Fruit fly (Drosophila melanogaster) whole organism, embryonic: Measurements from ENCODE around the gene CG33669.

ENCODE experiments used
- BEAF-32 ChIP-seq: fragments of 200-800 bp; sonication (Bioruptor generic); optimal IDR thresholded peaks from 3 replicates; lab custom pipeline; 2017; ENCODE audit warnings: missing biosample characterization, missing genetic modification characterization, mild to moderate bottlenecking, moderate library complexity, missing genetic modification reagents
- CG10209 ChIP-seq: fragments of 200-800 bp; sonication (Bioruptor generic); optimal IDR thresholded peaks from 3 replicates; lab custom pipeline; 2017; ENCODE audit warnings: missing biosample characterization, mild to moderate bottlenecking, missing genetic modification characterization, missing genetic modification reagents
- CG10431 ChIP-seq: fragments of 200-800 bp; sonication (Bioruptor generic); optimal IDR thresholded peaks from 3 replicates; lab custom pipeline; 2018; ENCODE audit warnings: missing biosample characterization, mild to moderate bottlenecking, missing genetic modification characterization
- CG11247 ChIP-seq: fragments of 200-800 bp; sonication (Bioruptor generic); IDR thresholded peaks from 2 replicates; pipeline ENCODE4 v1.3.6; 2022; ENCODE audit warnings: missing biosample characterization, missing genetic modification characterization
- CG12071 ChIP-seq: fragments of 200-800 bp; sonication (Bioruptor generic); optimal IDR thresholded peaks from 3 replicates; lab custom pipeline; 2018; ENCODE audit warnings: missing biosample characterization, mild to moderate bottlenecking, missing genetic modification characterization
- CG12219 ChIP-seq: fragments of 200-800 bp; sonication (Bioruptor generic); optimal IDR thresholded peaks from 3 replicates; lab custom pipeline; 2018; ENCODE audit warnings: missing biosample characterization, mild to moderate bottlenecking, missing genetic modification characterization
- CG12236 ChIP-seq: fragments of 200-800 bp; sonication (Bioruptor generic); optimal IDR thresholded peaks from 2 replicates; lab custom pipeline; 2016; ENCODE audit warnings: missing biosample characterization, missing genetic modification characterization
- CG12391 ChIP-seq: fragments of 200-800 bp; sonication (Bioruptor generic); optimal IDR thresholded peaks from 3 replicates; lab custom pipeline; 2018; ENCODE audit warnings: missing biosample characterization, mild to moderate bottlenecking, missing genetic modification characterization, moderate library complexity
- CG15601 ChIP-seq: fragments of 200-800 bp; sonication (Bioruptor generic); optimal IDR thresholded peaks from 3 replicates; lab custom pipeline; 2019; ENCODE audit warnings: missing biosample characterization, mild to moderate bottlenecking, missing genetic modification characterization, moderate library complexity
- CG15696 ChIP-seq: fragments of 200-800 bp; sonication (Bioruptor generic); optimal IDR thresholded peaks from 2 replicates; lab custom pipeline; 2019; ENCODE audit warnings: missing biosample characterization, mild to moderate bottlenecking, missing genetic modification characterization, moderate library complexity
- CG17359 ChIP-seq: fragments of 200-800 bp; sonication (Bioruptor generic); optimal IDR thresholded peaks from 3 replicates; lab custom pipeline; 2018; ENCODE audit warnings: missing biosample characterization, mild to moderate bottlenecking, missing genetic modification characterization, moderate library complexity
- CG5180 ChIP-seq: fragments of 200-800 bp; sonication (Bioruptor generic); optimal IDR thresholded peaks from 3 replicates; lab custom pipeline; 2017; ENCODE audit warnings: missing biosample characterization, missing genetic modification characterization, mild to moderate bottlenecking, moderate library complexity, missing genetic modification reagents
- CG5245 ChIP-seq: fragments of 200-800 bp; sonication (Bioruptor generic); optimal IDR thresholded peaks from 3 replicates; lab custom pipeline; 2016; ENCODE audit warnings: missing biosample characterization, missing genetic modification characterization
- CG7372 ChIP-seq: fragments of 200-800 bp; sonication (Bioruptor generic); IDR thresholded peaks from 2 replicates; pipeline ENCODE4 v1.3.6; 2022; ENCODE audit warnings: missing biosample characterization, missing genetic modification characterization
- CG7745 ChIP-seq: fragments of 200-800 bp; sonication (Bioruptor generic); optimal IDR thresholded peaks from 2 replicates; lab custom pipeline; 2018; ENCODE audit warnings: missing biosample characterization, mild to moderate bottlenecking, missing genetic modification characterization, moderate library complexity
- CG7928 ChIP-seq: fragments of 200-800 bp; sonication (Bioruptor generic); optimal IDR thresholded peaks from 2 replicates; lab custom pipeline; 2017; ENCODE audit warnings: missing biosample characterization, mild to moderate bottlenecking, missing genetic modification characterization
- CG7987 ChIP-seq: fragments of 200-800 bp; sonication (Bioruptor generic); optimal IDR thresholded peaks from 2 replicates; lab custom pipeline; 2018; ENCODE audit warnings: missing biosample characterization, mild to moderate bottlenecking, missing genetic modification characterization, moderate library complexity
- CG9609 ChIP-seq: fragments of 200-800 bp; sonication (Bioruptor generic); optimal IDR thresholded peaks from 3 replicates; lab custom pipeline; 2016; ENCODE audit warnings: missing biosample characterization, missing genetic modification characterization
- CG9797 ChIP-seq: fragments of 200-800 bp; sonication (Bioruptor generic); optimal IDR thresholded peaks from 3 replicates; lab custom pipeline; 2018; ENCODE audit warnings: missing biosample characterization, mild to moderate bottlenecking, missing genetic modification characterization
- CG9817 ChIP-seq: fragments of 200-800 bp; sonication (Bioruptor generic); optimal IDR thresholded peaks from 2 replicates; lab custom pipeline; 2018; ENCODE audit warnings: missing biosample characterization, mild to moderate bottlenecking, missing genetic modification characterization, moderate library complexity
- CG9932 ChIP-seq: fragments of 200-800 bp; sonication (Bioruptor generic); IDR thresholded peaks from 2 replicates; pipeline ENCODE4 v1.3.6; 2022; ENCODE audit warnings: missing biosample characterization, missing genetic modification characterization
- CrebB ChIP-seq: fragments of 200-800 bp; sonication (Bioruptor generic); optimal IDR thresholded peaks from 3 replicates; lab custom pipeline; 2018; ENCODE audit warnings: missing biosample characterization, mild to moderate bottlenecking, missing genetic modification characterization
- Deaf1 ChIP-seq: fragments of 200-800 bp; optimal IDR thresholded peaks from 3 replicates; lab custom pipeline; 2019; ENCODE audit warnings: missing biosample characterization, mild to moderate bottlenecking, missing genetic modification characterization, moderate library complexity
- Doc2 ChIP-seq: fragments of 200-800 bp; sonication (Bioruptor generic); IDR thresholded peaks from 2 replicates; pipeline ENCODE4 v1.3.6; 2022; ENCODE audit warnings: missing biosample characterization, missing genetic modification characterization
- Dp ChIP-seq: fragments of 200-800 bp; sonication (Bioruptor generic); optimal IDR thresholded peaks from 2 replicates; lab custom pipeline; 2018; ENCODE audit warnings: missing biosample characterization, mild to moderate bottlenecking, missing genetic modification characterization, moderate library complexity
- Gsc ChIP-seq: fragments of 200-800 bp; sonication (Bioruptor generic); IDR thresholded peaks from 2 replicates; pipeline ENCODE4 v1.3.6; 2022; ENCODE audit warnings: missing biosample characterization, missing genetic modification characterization
- HLH3B ChIP-seq: fragments of 200-800 bp; sonication (Bioruptor generic); IDR thresholded peaks from 2 replicates; pipeline ENCODE4 v1.3.6; 2022; ENCODE audit warnings: missing biosample characterization, missing genetic modification characterization
- Hand ChIP-seq: fragments of 200-800 bp; sonication (Bioruptor generic); optimal IDR thresholded peaks from 2 replicates; lab custom pipeline; 2017; ENCODE audit warnings: mild to moderate bottlenecking, missing biosample characterization, missing genetic modification reagents, missing genetic modification characterization
- Hr78 ChIP-seq, 2 experiments: fragments of 200-800 bp in 1 of 2; fragments of >200 bp in 1 of 2; sonication (Bioruptor generic) in 1 of 2; optimal IDR thresholded peaks; 2 replicates each; lab custom pipeline; 2017 to 2019; ENCODE audit warnings: missing biosample characterization in 2 of 2, missing genetic modification characterization in 2 of 2, mild to moderate bottlenecking in 1 of 2, moderate library complexity in 1 of 2
- Myb ChIP-seq: fragments of 200-800 bp; sonication (Bioruptor generic); optimal IDR thresholded peaks from 2 replicates; lab custom pipeline; 2016; ENCODE audit warnings: missing biosample characterization, missing genetic modification characterization
- Sox102F ChIP-seq: fragments of 200-800 bp; sonication (Bioruptor generic); optimal IDR thresholded peaks from 2 replicates; lab custom pipeline; 2018; ENCODE audit warnings: missing biosample characterization, mild to moderate bottlenecking, missing genetic modification characterization, moderate library complexity
- Sry-δ ChIP-seq: fragments of 200-800 bp; sonication (Bioruptor generic); optimal IDR thresholded peaks from 2 replicates; lab custom pipeline; 2016; ENCODE audit warnings: missing biosample characterization, missing genetic modification characterization
- ac ChIP-seq: fragments of 200-800 bp; sonication (Bioruptor generic); optimal IDR thresholded peaks from 3 replicates; lab custom pipeline; 2017; ENCODE audit warnings: missing biosample characterization, mild to moderate bottlenecking, missing genetic modification characterization
- ap ChIP-seq: fragments of 200-800 bp; sonication (Bioruptor generic); IDR thresholded peaks from 2 replicates; pipeline ENCODE4 v1.3.6; 2022; ENCODE audit warnings: missing biosample characterization, missing genetic modification characterization
- ase ChIP-seq: fragments of 200-800 bp; sonication (Bioruptor generic); IDR thresholded peaks from 3 replicates; pipeline ENCODE4 v1.3.6; 2022; ENCODE audit warnings: missing biosample characterization, missing genetic modification characterization
- bowl ChIP-seq: fragments of 200-800 bp; sonication (Bioruptor generic); IDR thresholded peaks from 2 replicates; pipeline ENCODE4 v1.3.6; 2022; ENCODE audit warnings: missing biosample characterization, missing genetic modification characterization
- cas ChIP-seq: fragments of 200-800 bp; sonication (Bioruptor generic); IDR thresholded peaks from 2 replicates; pipeline ENCODE4 v1.3.6; 2022; ENCODE audit warnings: missing biosample characterization, missing genetic modification characterization
- chif ChIP-seq, 2 experiments: fragments of 200-800 bp; sonication (Bioruptor generic); optimal IDR thresholded peaks; 3 replicates each; lab custom pipeline; 2016; ENCODE audit warnings: missing biosample characterization in 2 of 2, missing genetic modification characterization in 2 of 2
- chinmo ChIP-seq: fragments of 200-800 bp; sonication (Bioruptor generic); IDR thresholded peaks from 4 replicates; pipeline ENCODE4 v1.3.6; 2022; ENCODE audit warnings: missing biosample characterization, missing genetic modification characterization; ENCODE audit not compliant: partially characterized antibody
- exex ChIP-seq: fragments of 200-800 bp; sonication (Bioruptor generic); optimal IDR thresholded peaks from 4 replicates; lab custom pipeline; 2018; ENCODE audit warnings: missing biosample characterization, mild to moderate bottlenecking, missing genetic modification characterization, moderate library complexity
- hkb ChIP-seq, 2 experiments: fragments of 200-800 bp in 1 of 2; fragments of >200 bp in 1 of 2; sonication (Bioruptor generic) in 1 of 2; IDR thresholded peaks in 1 of 2; optimal IDR thresholded peaks in 1 of 2; 2 replicates each; pipeline versions ENCODE4 v1.3.6 to Lab custom; 2017 to 2022; ENCODE audit warnings: missing biosample characterization in 1 of 2, missing genetic modification characterization in 1 of 2
- pros ChIP-seq: fragments of 200-800 bp; sonication (Bioruptor generic); optimal IDR thresholded peaks from 3 replicates; lab custom pipeline; 2019; ENCODE audit warnings: missing biosample characterization, mild to moderate bottlenecking, missing genetic modification characterization, moderate library complexity
- sens-2 ChIP-seq: fragments of 200-800 bp; sonication (Bioruptor generic); IDR thresholded peaks from 2 replicates; pipeline ENCODE4 v1.3.6; 2022; ENCODE audit warnings: missing biosample characterization, missing genetic modification characterization
- stwl ChIP-seq: fragments of 200-800 bp; sonication (Bioruptor generic); optimal IDR thresholded peaks from 3 replicates; lab custom pipeline; 2018; ENCODE audit warnings: missing biosample characterization, mild to moderate bottlenecking, missing genetic modification characterization, moderate library complexity
- tin ChIP-seq: fragments of 200-800 bp; sonication (Bioruptor generic); optimal IDR thresholded peaks from 3 replicates; lab custom pipeline; 2016; ENCODE audit warnings: missing biosample characterization, missing genetic modification characterization
- trh ChIP-seq: fragments of 200-800 bp; sonication (Bioruptor generic); optimal IDR thresholded peaks from 2 replicates; lab custom pipeline; 2016; ENCODE audit warnings: missing biosample characterization, missing genetic modification characterization
- usp ChIP-seq: fragments of >200 bp; optimal IDR thresholded peaks from 2 replicates; lab custom pipeline; 2017; ENCODE audit warnings: missing biosample characterization, missing genetic modification characterization
- vfl ChIP-seq: fragments of 200-800 bp; sonication (Bioruptor generic); optimal IDR thresholded peaks from 2 replicates; lab custom pipeline; 2016; ENCODE audit warnings: missing biosample characterization, missing genetic modification characterization
- wdn ChIP-seq: fragments of 200-800 bp; sonication (Bioruptor generic); IDR thresholded peaks from 2 replicates; pipeline ENCODE4 v1.3.6; 2022; ENCODE audit warnings: missing biosample characterization, missing genetic modification characterization
- zen ChIP-seq: fragments of 200-800 bp; sonication (Bioruptor generic); optimal IDR thresholded peaks from 3 replicates; lab custom pipeline; 2018; ENCODE audit warnings: missing biosample characterization, mild to moderate bottlenecking, missing genetic modification characterization, moderate library complexity

CG33669 gene

DNA sequence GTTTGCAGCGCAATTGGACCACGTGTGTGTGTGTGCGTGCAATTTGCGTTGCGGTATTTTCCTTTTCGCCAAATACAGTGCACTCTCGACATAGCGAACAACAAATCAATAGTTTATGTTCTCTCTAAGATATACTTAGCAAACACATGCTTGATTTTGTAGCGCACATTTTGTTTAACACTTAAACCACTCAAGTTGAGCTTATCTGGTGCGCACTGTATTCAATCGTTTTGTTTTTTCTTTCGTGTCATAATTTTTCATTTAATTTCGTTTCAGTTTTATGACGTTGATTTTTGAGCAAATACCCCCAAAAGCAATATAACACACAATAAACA, 33.6 kb downstream of the CG33669 start (continued):
- TF ChIP-seq CG15601 (tag; lab: Kevin White, UChicago) (peak; percentile 4), Myb (peak; percentile 66), CG12236 (GFP tag; lab: Kevin White, UChicago) (peak; percentile 61), CG17359 (tag; lab: Kevin White, UChicago) (peak; percentile 87), trh (GFP tag; lab: Kevin White, UChicago) (peak; percentile 34), HLH3B (GFP tag; lab: Robert Waterston, UW) (peak; percentile 87), pros (GFP tag; lab: Kevin White, UChicago) (no peak), CG9817 (tag; lab: Kevin White, UChicago) (peak; percentile 92), CG11247 (peak; percentile 88), chinmo (GFP tag; lab: Robert Waterston, UW) (no peak), CG15696 (tag; lab: Kevin White, UChicago) (peak; percentile 51), Gsc (GFP tag; lab: Robert Waterston, UW) (no peak), exex (tag; lab: Kevin White, UChicago) (peak; percentile 60), wdn (GFP tag; lab: Robert Waterston, UW) (peak; percentile 91), Deaf1 (tag; lab: Kevin White, UChicago) (peak; percentile 53), CG5245 (GFP tag; lab: Kevin White, UChicago) (peak; percentile 72), ap (GFP tag; lab: Robert Waterston, UW) (peak; percentile 81), CG12219 (GFP tag; lab: Kevin White, UChicago) (peak; percentile 84), cas (GFP tag; lab: Robert Waterston, UW) (peak; percentile 85), zen (tag; lab: Kevin White, UChicago) (peak; percentile 71), CG10209 (GFP tag; lab: Kevin White, UChicago) (peak; percentile 82), CG5180 (GFP tag; lab: Kevin White, UChicago) (peak; percentile 50), CG7372 (peak; percentile 84), usp (GFP tag; lab: Kevin White, UChicago) (no peak), BEAF-32 (GFP tag; lab: Kevin White, UChicago) (no peak), Hr78 (GFP tag; optimal IDR thresholded peaks at IDR 0.05; lab: Kevin White, UChicago) (no peak), hkb (optimal IDR thresholded peaks at IDR 0.05; lab: Kevin White, UChicago) (no peak), hkb (GFP tag; IDR thresholded peaks at IDR 0.05; lab: Robert Waterston, UW) (peak; percentile 89), Hand (GFP tag; lab: Kevin White, UChicago) (peak; percentile 83), CG7987 (peak; percentile 40), stwl (tag; lab: Kevin White, UChicago) (no peak), CG9932 (GFP tag; lab: Robert Waterston, UW) (peak; percentile 95), Sox102F (GFP tag; lab: Kevin White, UChicago) (peak; percentile 88), vfl (GFP tag; lab: Kevin White, UChicago) (peak; percentile 81), CrebB (tag; lab: Kevin White, UChicago) (peak; percentile 72), ase (GFP tag; lab: Robert Waterston, UW) (peak; percentile 84), CG9609 (peak; percentile 78), CG7745 (tag; lab: Kevin White, UChicago) (no peak), sens-2 (GFP tag; lab: Robert Waterston, UW) (peak; percentile 66), Sry-δ (peak; percentile 37), CG9797 (GFP tag; lab: Kevin White, UChicago) (no peak), CG10431 (GFP tag; lab: Kevin White, UChicago) (no peak), Doc2 (GFP tag; lab: Robert Waterston, UW) (peak; percentile 55; the same call in 1 of the 2 replicates), Dp (GFP tag; lab: Kevin White, UChicago) (no peak), ac (GFP tag; lab: Kevin White, UChicago) (no peak), CG12391 (tag; lab: Kevin White, UChicago) (peak; percentile 79), chif (GFP tag; optimal IDR thresholded peaks at IDR 0.05; lab: Kevin White, UChicago) (peak; percentile 68 to 81), bowl (GFP tag; lab: Robert Waterston, UW) (peak; percentile 77), tin (GFP tag; lab: Kevin White, UChicago) (peak; percentile 81), CG12071 (GFP tag; lab: Kevin White, UChicago) (peak; percentile 87), CG7928 (GFP tag; lab: Kevin White, UChicago) (peak; percentile 59)
